Fruit fly (Drosophila melanogaster): Measurements from ENCODE around the gene Rrp1.

DNA sequence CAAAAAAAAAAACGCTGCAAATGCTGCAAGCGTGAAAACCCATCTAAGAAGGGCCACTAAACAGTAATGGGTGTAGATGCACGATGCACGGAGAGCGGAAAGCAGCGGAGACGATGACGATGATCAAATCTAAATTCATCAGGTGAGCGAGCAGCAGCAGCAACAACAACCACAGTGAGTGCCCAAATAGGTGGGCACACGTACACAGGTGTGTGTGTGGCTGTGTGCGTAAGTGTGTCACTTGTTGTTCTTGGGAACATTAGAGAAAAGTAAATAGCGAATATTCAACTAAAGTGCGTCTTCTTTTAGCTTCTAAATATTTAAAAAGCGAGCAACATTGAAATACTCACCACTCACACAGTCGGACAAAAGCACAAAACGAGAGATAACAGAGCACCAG lies 20.9 kb upstream of the Rrp1 start:
- no peak for TF ChIP-seq psq (optimal IDR thresholded peaks at IDR 0.05)
- no peak for TF ChIP-seq Myc (optimal IDR thresholded peaks at IDR 0.05)
- no peak for TF ChIP-seq h (optimal IDR thresholded peaks at IDR 0.05)
